2 fruit fly cellular contexts compared by ENCODE assay signal in the genomic region with DNA sequence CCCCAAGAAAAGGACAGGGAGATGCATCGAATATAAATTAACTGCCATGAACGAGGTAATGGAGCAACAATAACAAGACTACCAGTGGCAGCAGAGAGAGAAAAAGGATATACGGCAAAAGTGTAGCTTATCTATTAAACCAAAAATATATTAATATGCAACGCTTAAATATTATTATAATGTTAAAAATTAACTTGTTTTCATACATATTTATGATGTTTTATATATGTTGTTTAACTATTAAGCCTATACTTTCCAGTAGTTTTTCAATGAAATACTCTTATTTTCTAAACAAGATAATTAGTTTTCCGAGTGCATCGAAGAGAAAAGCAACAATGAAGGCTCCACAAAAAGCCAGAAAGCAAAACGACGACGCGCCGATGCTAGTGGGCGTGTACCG.
TF ChIP-seq lines count a peak whose summit lies in the region.

No protein-coding gene starts in this region.

TF ChIP-seq in whole organism, prepupa, 60 proteins besides CTCF, POLR2A, EP300 and RAD21 (continues in another document):
- TF ChIP-seq fkh (GFP tag; optimal IDR thresholded peaks at IDR 0.05; lab: Kevin White, UChicago) (no peak), CG6808 (GFP tag; optimal IDR thresholded peaks at IDR 0.05; lab: Kevin White, UChicago) (peak; percentile 39), CG4318 (GFP tag; optimal IDR thresholded peaks at IDR 0.05; lab: Kevin White, UChicago) (no peak), acj6 (GFP tag; optimal IDR thresholded peaks at IDR 0.05; lab: Kevin White, UChicago) (no peak), Smox (GFP tag; optimal IDR thresholded peaks at IDR 0.05; lab: Kevin White, UChicago) (no peak), CG34406 (GFP tag; optimal IDR thresholded peaks at IDR 0.05; lab: Kevin White, UChicago) (no peak), dac (GFP tag; optimal IDR thresholded peaks at IDR 0.05; lab: Kevin White, UChicago) (no peak), eg (GFP tag; IDR thresholded peaks at IDR 0.05; lab: Robert Waterston, UW) (no peak), Hr39 (GFP tag; optimal IDR thresholded peaks at IDR 0.05; lab: Kevin White, UChicago) (no peak), esn (GFP tag; optimal IDR thresholded peaks at IDR 0.05; lab: Kevin White, UChicago) (no peak), Hr4 (GFP tag; optimal IDR thresholded peaks at IDR 0.05; lab: Kevin White, UChicago) (no peak), Sox15 (GFP tag; optimal IDR thresholded peaks at IDR 0.05; lab: Kevin White, UChicago) (no peak), Gug (GFP tag; IDR thresholded peaks at IDR 0.05; lab: Robert Waterston, UW) (no peak), CG6792 (GFP tag; optimal IDR thresholded peaks at IDR 0.05; lab: Kevin White, UChicago) (no peak), CG6276 (GFP tag; optimal IDR thresholded peaks at IDR 0.05; lab: Kevin White, UChicago) (no peak), ss (GFP tag; optimal IDR thresholded peaks at IDR 0.05; lab: Kevin White, UChicago) (peak; percentile 42 to 47), Met (GFP tag; optimal IDR thresholded peaks at IDR 0.05; lab: Kevin White, UChicago) (no peak), CG6163 (GFP tag; IDR thresholded peaks at IDR 0.05; lab: Robert Waterston, UW) (0 out of 3 replicates have a peak, but pooled peaks have one; percentile 10), spab (GFP tag; optimal IDR thresholded peaks at IDR 0.05; lab: Kevin White, UChicago) (peak; percentile 33), CG7368 (GFP tag; optimal IDR thresholded peaks at IDR 0.05; lab: Kevin White, UChicago) (no peak), topi (GFP tag; optimal IDR thresholded peaks at IDR 0.05; lab: Kevin White, UChicago) (no peak), Sox14 (GFP tag; optimal IDR thresholded peaks at IDR 0.05; lab: Kevin White, UChicago) (no peak), CG11294 (GFP tag; IDR thresholded peaks at IDR 0.05; lab: Robert Waterston, UW) (no peak), CG11762 (GFP tag; optimal IDR thresholded peaks at IDR 0.05; lab: Kevin White, UChicago; ENCODE audit: insufficient read depth) (no peak), CG3919 (GFP tag; optimal IDR thresholded peaks at IDR 0.05; lab: Kevin White, UChicago) (no peak), achi (GFP tag; optimal IDR thresholded peaks at IDR 0.05; lab: Kevin White, UChicago) (peak; percentile 15), Hr38 (GFP tag; optimal IDR thresholded peaks at IDR 0.05; lab: Kevin White, UChicago) (no peak), salr (GFP tag; optimal IDR thresholded peaks at IDR 0.05; lab: Kevin White, UChicago) (no peak), Eip75B (GFP tag; optimal IDR thresholded peaks at IDR 0.05; lab: Kevin White, UChicago) (no peak), Eip93F (GFP tag; optimal IDR thresholded peaks at IDR 0.05; lab: Kevin White, UChicago) (no peak), CG1621 (tag; optimal IDR thresholded peaks at IDR 0.05; lab: Kevin White, UChicago) (no peak), vri (GFP tag; optimal IDR thresholded peaks at IDR 0.05; lab: Kevin White, UChicago) (no peak), Eip78C (GFP tag; lab: Kevin White, UChicago) (peak; percentile 71), CG15336 (GFP tag; IDR thresholded peaks at IDR 0.05; lab: Robert Waterston, UW) (peak; percentile 63), CG6854 (GFP tag; optimal IDR thresholded peaks at IDR 0.05; lab: Kevin White, UChicago) (no peak), CG16779 (tag; optimal IDR thresholded peaks at IDR 0.05; lab: Kevin White, UChicago) (no peak), CG32006 (GFP tag; optimal IDR thresholded peaks at IDR 0.05; lab: Kevin White, UChicago) (peak; percentile 45), CG8632 (GFP tag; optimal IDR thresholded peaks at IDR 0.05; lab: Kevin White, UChicago) (no peak), CG31627 (GFP tag; optimal IDR thresholded peaks at IDR 0.05; lab: Kevin White, UChicago) (no peak), Ets96B (tag; optimal IDR thresholded peaks at IDR 0.05; lab: Kevin White, UChicago) (peak; percentile 58), CG11902 (GFP tag; optimal IDR thresholded peaks at IDR 0.05; lab: Kevin White, UChicago) (no peak), fd85E (GFP tag; optimal IDR thresholded peaks at IDR 0.05; lab: Kevin White, UChicago) (no peak), Blimp-1 (GFP tag; optimal IDR thresholded peaks at IDR 0.05; lab: Kevin White, UChicago) (no peak), svp (GFP tag; lab: Kevin White, UChicago) (peak; percentile 52), fd59A (GFP tag; optimal IDR thresholded peaks at IDR 0.05; lab: Kevin White, UChicago) (peak; percentile 22), CG10669 (GFP tag; optimal IDR thresholded peaks at IDR 0.05; lab: Kevin White, UChicago) (peak; percentile 26)

TF ChIP-seq in whole organism, pupa, 21 proteins besides CTCF, POLR2A, EP300 and RAD21:
- peak; percentile 33 for TF ChIP-seq D1 (tag; optimal IDR thresholded peaks at IDR 0.05; lab: Kevin White, UChicago)
- TF ChIP-seq Pif1A (GFP tag; optimal IDR thresholded peaks at IDR 0.05; lab: Kevin White, UChicago), result no peak
- peak; percentile 32 for TF ChIP-seq CG34367 (tag; optimal IDR thresholded peaks at IDR 0.05; lab: Kevin White, UChicago)
- peak; percentile 37 for TF ChIP-seq CG8301 (tag; optimal IDR thresholded peaks at IDR 0.05; lab: Kevin White, UChicago)
- TF ChIP-seq CG12605 (GFP tag; IDR thresholded peaks at IDR 0.05; lab: Robert Waterston, UW), result peak; percentile 23; the same call in 1 of the 2 replicates
- peak; percentile 59 for TF ChIP-seq CG17806 (tag; optimal IDR thresholded peaks at IDR 0.05; lab: Kevin White, UChicago)
- no peak for TF ChIP-seq Ets98B (GFP tag; IDR thresholded peaks at IDR 0.05; lab: Robert Waterston, UW)
- peak; percentile 46 for TF ChIP-seq CG14655 (GFP tag; optimal IDR thresholded peaks at IDR 0.05; lab: Kevin White, UChicago)
- TF ChIP-seq CG32121 (GFP tag; IDR thresholded peaks at IDR 0.05; lab: Robert Waterston, UW), result no peak
- TF ChIP-seq CG15710 (tag; optimal IDR thresholded peaks at IDR 0.05; lab: Kevin White, UChicago), result peak; percentile 59
- TF ChIP-seq CG4496 (GFP tag; IDR thresholded peaks at IDR 0.05; lab: Robert Waterston, UW), result no peak
- TF ChIP-seq Pif1B (GFP tag; optimal IDR thresholded peaks at IDR 0.05; lab: Kevin White, UChicago), result no peak
- peak; percentile 67 for TF ChIP-seq CG8159 (tag; optimal IDR thresholded peaks at IDR 0.05; lab: Kevin White, UChicago)
- peak; percentile 43 for TF ChIP-seq CG9948 (tag; optimal IDR thresholded peaks at IDR 0.05; lab: Kevin White, UChicago)
- TF ChIP-seq EcR (GFP tag; optimal IDR thresholded peaks at IDR 0.05; lab: Kevin White, UChicago), result no peak
- TF ChIP-seq CG13204 (GFP tag; optimal IDR thresholded peaks at IDR 0.05; lab: Kevin White, UChicago), result no peak
- no peak for TF ChIP-seq CG10348 (GFP tag; IDR thresholded peaks at IDR 0.05; lab: Robert Waterston, UW)
- TF ChIP-seq Snoo (tag; optimal IDR thresholded peaks at IDR 0.05; lab: Kevin White, UChicago), result no peak
- TF ChIP-seq gl (tag; optimal IDR thresholded peaks at IDR 0.05; lab: Kevin White, UChicago), result no peak
- no peak for TF ChIP-seq rn (GFP tag; IDR thresholded peaks at IDR 0.05; lab: Robert Waterston, UW)
- no peak for TF ChIP-seq fd96Ca (GFP tag; IDR thresholded peaks at IDR 0.05; lab: Robert Waterston, UW)
